Fruit fly (Drosophila melanogaster) whole organism, embryonic: ENCODE results near the gene Ythdc1.

Experiments
- Antp ChIP-seq: fragments of 200-800 bp; sonication (Bioruptor generic); optimal IDR thresholded peaks from 3 replicates; lab custom pipeline; 2016; ENCODE audit warnings: missing biosample characterization, missing genetic modification characterization
- CG10366 ChIP-seq: fragments of 200-800 bp; sonication (Bioruptor generic); IDR thresholded peaks from 2 replicates; pipeline ENCODE4 v1.3.6; 2022; ENCODE audit warnings: missing biosample characterization, missing genetic modification characterization
- CG10959 ChIP-seq: fragments of 200-800 bp; sonication (Bioruptor generic); IDR thresholded peaks from 2 replicates; pipeline ENCODE4 v1.3.6; 2022; ENCODE audit warnings: missing biosample characterization, missing genetic modification characterization
- CG11247 ChIP-seq: fragments of 200-800 bp; sonication (Bioruptor generic); IDR thresholded peaks from 2 replicates; pipeline ENCODE4 v1.3.6; 2022; ENCODE audit warnings: missing biosample characterization, missing genetic modification characterization
- CG11723 ChIP-seq: fragments of 200-800 bp; sonication (Bioruptor generic); optimal IDR thresholded peaks from 2 replicates; lab custom pipeline; 2017; ENCODE audit warnings: missing biosample characterization, mild to moderate bottlenecking, missing genetic modification characterization
- CG12155 ChIP-seq: fragments of 200-800 bp; sonication (Bioruptor generic); optimal IDR thresholded peaks from 3 replicates; lab custom pipeline; 2016; ENCODE audit warnings: missing biosample characterization, missing genetic modification characterization
- CG1233 ChIP-seq: fragments of 200-800 bp; sonication (Bioruptor generic); optimal IDR thresholded peaks from 4 replicates; lab custom pipeline; 2018; ENCODE audit warnings: missing biosample characterization, mild to moderate bottlenecking, missing genetic modification characterization
- CG14667 ChIP-seq: fragments of 200-800 bp; sonication (Bioruptor generic); IDR thresholded peaks from 2 replicates; pipeline ENCODE4 v1.3.6; 2022; ENCODE audit warnings: missing biosample characterization, missing genetic modification characterization
- CG17186 ChIP-seq: fragments of 200-800 bp; sonication (Bioruptor generic); optimal IDR thresholded peaks from 3 replicates; lab custom pipeline; 2017; ENCODE audit warnings: missing biosample characterization, missing genetic modification reagents, missing genetic modification characterization
- CG17361 ChIP-seq: fragments of 200-800 bp; sonication (Bioruptor generic); IDR thresholded peaks from 3 replicates; pipeline ENCODE4 v1.3.6; 2022; ENCODE audit warnings: missing biosample characterization, missing genetic modification characterization
- CG1792 ChIP-seq: fragments of 200-800 bp; sonication (Bioruptor generic); optimal IDR thresholded peaks from 2 replicates; lab custom pipeline; 2016; ENCODE audit warnings: missing biosample characterization, missing genetic modification characterization
- CG18011 ChIP-seq: fragments of 200-800 bp; sonication (Bioruptor generic); optimal IDR thresholded peaks from 2 replicates; lab custom pipeline; 2017; ENCODE audit warnings: missing biosample characterization, missing genetic modification characterization, mild to moderate bottlenecking, moderate library complexity, missing genotype
- CG18262 ChIP-seq: fragments of 200-800 bp; optimal IDR thresholded peaks from 3 replicates; lab custom pipeline; 2019; ENCODE audit warnings: missing biosample characterization, mild to moderate bottlenecking, missing genetic modification characterization, moderate library complexity
- CG2889 ChIP-seq: fragments of 200-800 bp; sonication (Bioruptor generic); IDR thresholded peaks from 3 replicates; pipeline ENCODE4 v1.3.6; 2022; ENCODE audit warnings: missing biosample characterization, missing genetic modification characterization
- CG3726 ChIP-seq: fragments of 200-800 bp; sonication (Bioruptor generic); IDR thresholded peaks from 3 replicates; pipeline ENCODE4, ENCODE4 v1.3.6; 2022; ENCODE audit warnings: missing biosample characterization, missing genetic modification characterization
- CG4404 ChIP-seq: fragments of 200-800 bp; sonication (Bioruptor generic); IDR thresholded peaks from 2 replicates; pipeline ENCODE4 v1.3.6; 2022; ENCODE audit warnings: missing biosample characterization, missing genetic modification characterization
- CG7372 ChIP-seq: fragments of 200-800 bp; sonication (Bioruptor generic); IDR thresholded peaks from 2 replicates; pipeline ENCODE4 v1.3.6; 2022; ENCODE audit warnings: missing biosample characterization, missing genetic modification characterization
- CG8281 ChIP-seq: fragments of 200-800 bp; sonication (Bioruptor generic); optimal IDR thresholded peaks from 2 replicates; lab custom pipeline; 2018; ENCODE audit warnings: missing biosample characterization, mild to moderate bottlenecking, missing genetic modification characterization, moderate library complexity
- CG9727 ChIP-seq: fragments of 200-800 bp; sonication (Bioruptor generic); optimal IDR thresholded peaks from 3 replicates; lab custom pipeline; 2017; ENCODE audit warnings: missing biosample characterization, mild to moderate bottlenecking, missing genetic modification characterization
- CG9817 ChIP-seq: fragments of 200-800 bp; sonication (Bioruptor generic); optimal IDR thresholded peaks from 2 replicates; lab custom pipeline; 2018; ENCODE audit warnings: missing biosample characterization, mild to moderate bottlenecking, missing genetic modification characterization, moderate library complexity
- Dek ChIP-seq: fragments of 200-800 bp; sonication (Bioruptor generic); optimal IDR thresholded peaks from 3 replicates; lab custom pipeline; 2019; ENCODE audit warnings: missing biosample characterization, mild to moderate bottlenecking, missing genetic modification characterization, moderate library complexity
- Dfd ChIP-seq, 2 experiments: fragments of >200 bp; optimal IDR thresholded peaks; 2 replicates each; lab custom pipeline; 2017; ENCODE audit warnings: missing biosample characterization in 2 of 2, missing genetic modification characterization in 2 of 2
- Doc3 ChIP-seq: fragments of 200-800 bp; sonication (Bioruptor generic); IDR thresholded peaks from 3 replicates; pipeline ENCODE4 v1.3.6; 2022; ENCODE audit warnings: missing biosample characterization, missing genetic modification characterization; ENCODE audit not compliant: partially characterized antibody
- Dp ChIP-seq: fragments of 200-800 bp; sonication (Bioruptor generic); optimal IDR thresholded peaks from 2 replicates; lab custom pipeline; 2018; ENCODE audit warnings: missing biosample characterization, mild to moderate bottlenecking, missing genetic modification characterization, moderate library complexity
- Drgx ChIP-seq: fragments of 200-800 bp; sonication (Bioruptor generic); IDR thresholded peaks from 2 replicates; pipeline ENCODE4 v1.3.6; 2022; ENCODE audit warnings: missing biosample characterization, missing genetic modification characterization
- Hr78 ChIP-seq, 2 experiments: fragments of 200-800 bp in 1 of 2; fragments of >200 bp in 1 of 2; sonication (Bioruptor generic) in 1 of 2; optimal IDR thresholded peaks; 2 replicates each; lab custom pipeline; 2017 to 2019; ENCODE audit warnings: missing biosample characterization in 2 of 2, missing genetic modification characterization in 2 of 2, mild to moderate bottlenecking in 1 of 2, moderate library complexity in 1 of 2
- Meics ChIP-seq: fragments of 200-800 bp; sonication (Bioruptor generic); optimal IDR thresholded peaks from 2 replicates; lab custom pipeline; 2017; ENCODE audit warnings: missing biosample characterization, mild to moderate bottlenecking, missing genetic modification characterization
- Mes4 ChIP-seq: fragments of 200-800 bp; sonication (Bioruptor generic); optimal IDR thresholded peaks from 2 replicates; lab custom pipeline; 2016; ENCODE audit warnings: missing biosample characterization, missing genetic modification characterization
- Side ChIP-seq: fragments of 200-800 bp; sonication (Bioruptor generic); optimal IDR thresholded peaks from 2 replicates; lab custom pipeline; 2016; ENCODE audit warnings: missing biosample characterization, missing genetic modification characterization
- TFAM ChIP-seq: fragments of 200-800 bp; sonication (Bioruptor generic); optimal IDR thresholded peaks from 2 replicates; lab custom pipeline; 2017; ENCODE audit warnings: missing biosample characterization, missing genetic modification characterization, inconsistent platforms
- YL-1 ChIP-seq: fragments of 200-800 bp; sonication (Bioruptor generic); optimal IDR thresholded peaks from 3 replicates; lab custom pipeline; 2017; ENCODE audit warnings: missing biosample characterization, mild to moderate bottlenecking, missing genetic modification characterization
- abd-A ChIP-seq: fragments of 200-800 bp; sonication (Bioruptor generic); optimal IDR thresholded peaks from 3 replicates; lab custom pipeline; 2019; ENCODE audit warnings: missing biosample characterization, mild to moderate bottlenecking, missing genetic modification characterization, moderate library complexity
- ara ChIP-seq: fragments of 200-800 bp; sonication (Bioruptor generic); IDR thresholded peaks from 2 replicates; pipeline ENCODE4 v1.3.6; 2022; ENCODE audit warnings: missing biosample characterization, missing genetic modification characterization
- bbx ChIP-seq: fragments of 200-800 bp; sonication (Bioruptor generic); IDR thresholded peaks from 2 replicates; pipeline ENCODE4 v1.3.6; 2022; ENCODE audit warnings: missing biosample characterization, missing genetic modification characterization; ENCODE audit not compliant: partially characterized antibody
- btn ChIP-seq: fragments of 200-800 bp; sonication (Bioruptor generic); optimal IDR thresholded peaks from 2 replicates; lab custom pipeline; 2016; ENCODE audit warnings: missing biosample characterization, missing genetic modification characterization
- danr ChIP-seq: fragments of 200-800 bp; sonication (Bioruptor generic); IDR thresholded peaks from 2 replicates; pipeline ENCODE4 v1.3.6; 2022; ENCODE audit warnings: missing biosample characterization, missing genetic modification characterization
- dysf ChIP-seq: fragments of 200-800 bp; sonication (Bioruptor generic); IDR thresholded peaks from 3 replicates; pipeline ENCODE4 v1.3.6; 2022; ENCODE audit warnings: missing biosample characterization, missing genetic modification characterization
- grau ChIP-seq: fragments of 200-800 bp; optimal IDR thresholded peaks from 3 replicates; lab custom pipeline; 2019; ENCODE audit warnings: missing biosample characterization, mild to moderate bottlenecking, missing genetic modification characterization, moderate library complexity
- gro ChIP-seq: fragments of 200-800 bp; sonication (Bioruptor generic); optimal IDR thresholded peaks from 2 replicates; lab custom pipeline; 2016; ENCODE audit warnings: missing biosample characterization, missing genetic modification characterization
- jumu ChIP-seq: fragments of 200-800 bp; sonication (Bioruptor generic); optimal IDR thresholded peaks from 3 replicates; lab custom pipeline; 2016; ENCODE audit warnings: missing biosample characterization, missing genetic modification characterization
- lov ChIP-seq, 2 experiments: fragments of 200-800 bp in 1 of 2; fragments of >200 bp in 1 of 2; sonication (Bioruptor generic) in 1 of 2; IDR thresholded peaks in 1 of 2; optimal IDR thresholded peaks in 1 of 2; 2 replicates in 1 of 2; 3 replicates in 1 of 2; pipeline versions ENCODE4 v1.3.6 to Lab custom; 2017 to 2022; ENCODE audit warnings: missing biosample characterization in 1 of 2, missing genetic modification characterization in 1 of 2
- mam ChIP-seq: fragments of 200-800 bp; sonication (Bioruptor generic); optimal IDR thresholded peaks from 3 replicates; lab custom pipeline; 2016; ENCODE audit warnings: missing biosample characterization, missing genetic modification characterization
- nerfin-2 ChIP-seq: fragments of 200-800 bp; sonication (Bioruptor generic); IDR thresholded peaks from 2 replicates; pipeline ENCODE4 v1.3.6; 2022; ENCODE audit warnings: missing biosample characterization, missing genetic modification characterization; ENCODE audit not compliant: partially characterized antibody
- psq ChIP-seq: fragments of 200-800 bp; sonication (Bioruptor generic); optimal IDR thresholded peaks from 2 replicates; lab custom pipeline; 2017; ENCODE audit warnings: missing biosample characterization, missing genetic modification characterization
- sc ChIP-seq, 3 experiments: fragments of >200 bp in 2 of 3; fragments of 200-800 bp in 1 of 3; sonication (Bioruptor generic) in 1 of 3; optimal IDR thresholded peaks; 2 replicates in 2 of 3; 3 replicates in 1 of 3; lab custom pipeline; 2017; ENCODE audit warnings: mild to moderate bottlenecking in 1 of 3, missing biosample characterization in 1 of 3, missing genetic modification characterization in 1 of 3, missing genetic modification reagents in 1 of 3
- scrt ChIP-seq: fragments of 200-800 bp; sonication (Bioruptor generic); optimal IDR thresholded peaks from 2 replicates; lab custom pipeline; 2018; ENCODE audit warnings: missing biosample characterization, mild to moderate bottlenecking, missing genetic modification characterization, moderate library complexity
- sd ChIP-seq: fragments of 200-800 bp; sonication (Bioruptor generic); optimal IDR thresholded peaks from 3 replicates; lab custom pipeline; 2018; ENCODE audit warnings: missing biosample characterization, mild to moderate bottlenecking, missing genetic modification characterization, moderate library complexity
- trem ChIP-seq: fragments of 200-800 bp; optimal IDR thresholded peaks from 3 replicates; lab custom pipeline; 2019; ENCODE audit warnings: missing biosample characterization, mild to moderate bottlenecking, missing genetic modification characterization, moderate library complexity
- zf30C ChIP-seq: fragments of 200-800 bp; sonication (Bioruptor generic); optimal IDR thresholded peaks from 3 replicates; lab custom pipeline; 2018; ENCODE audit warnings: missing biosample characterization, mild to moderate bottlenecking, missing genetic modification characterization

Ythdc1 gene

DNA sequence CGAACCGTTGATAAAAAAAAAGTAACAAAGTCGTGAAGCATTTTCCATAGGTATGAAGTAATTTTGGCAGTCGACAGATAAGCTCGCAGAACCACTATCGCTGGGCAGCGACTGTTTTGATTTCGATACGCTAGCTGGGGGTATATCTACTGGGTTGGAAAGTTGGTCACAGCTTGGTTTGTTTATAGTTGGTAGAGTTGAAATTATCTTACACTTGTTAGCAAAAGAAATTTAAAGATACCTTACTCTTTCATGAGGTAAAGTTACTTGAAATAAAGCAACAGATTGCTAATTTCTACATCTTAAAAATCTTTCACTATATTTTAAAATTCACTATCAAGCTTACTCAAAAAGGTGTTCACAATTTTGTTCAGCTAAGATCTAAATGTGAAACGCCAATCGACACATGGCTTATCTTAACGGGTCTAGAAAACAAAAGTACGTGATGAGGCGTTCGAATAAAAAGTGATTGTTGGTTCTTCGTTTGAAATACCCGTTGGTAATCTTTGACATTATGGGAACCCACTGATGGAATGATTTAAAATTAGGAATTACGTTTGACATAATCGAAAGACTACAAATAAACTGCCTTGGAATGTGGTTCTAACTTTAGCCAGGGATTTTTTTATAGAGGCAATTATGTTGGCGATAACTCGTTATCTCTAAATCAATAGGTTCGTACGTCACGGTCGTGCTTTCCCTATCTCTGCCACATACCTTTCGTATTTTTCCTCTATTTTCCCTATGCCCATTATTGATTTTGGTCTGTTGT, 23.2 kb downstream of the Ythdc1 start (continued):
- TF ChIP-seq CG4404 (GFP tag; lab: Robert Waterston, UW) (no peak), gro (GFP tag; lab: Kevin White, UChicago) (no peak), Meics (GFP tag; lab: Kevin White, UChicago) (peak; percentile 40), Side (GFP tag; lab: Kevin White, UChicago) (no peak), bbx (no peak), CG1792 (GFP tag; lab: Kevin White, UChicago) (no peak), CG17186 (GFP tag; lab: Kevin White, UChicago) (no peak), Dp (GFP tag; lab: Kevin White, UChicago) (no peak), sc (optimal IDR thresholded peaks at IDR 0.05; lab: Kevin White, UChicago) (no peak), sc (GFP tag; optimal IDR thresholded peaks at IDR 0.05; lab: Kevin White, UChicago) (no peak), CG11723 (GFP tag; lab: Kevin White, UChicago) (no peak), nerfin-2 (no peak), scrt (GFP tag; lab: Kevin White, UChicago) (no peak), lov (optimal IDR thresholded peaks at IDR 0.05; lab: Kevin White, UChicago) (no peak), lov (GFP tag; IDR thresholded peaks at IDR 0.05; lab: Robert Waterston, UW) (no peak), CG1233 (GFP tag; lab: Kevin White, UChicago) (peak; percentile 1), CG10959 (no peak), danr (GFP tag; lab: Robert Waterston, UW) (no peak), CG12155 (GFP tag; lab: Kevin White, UChicago) (no peak), Antp (GFP tag; lab: Kevin White, UChicago) (no peak), Doc3 (no peak), CG17361 (GFP tag; lab: Robert Waterston, UW) (no peak), CG9817 (peak; percentile 11), CG11247 (GFP tag; lab: Robert Waterston, UW) (no peak), abd-A (no peak), Dek (tag; lab: Kevin White, UChicago) (no peak), mam (peak; percentile 11), psq (GFP tag; lab: Kevin White, UChicago) (no peak), Drgx (GFP tag; lab: Robert Waterston, UW) (no peak), CG18262 (no peak), CG14667 (GFP tag; lab: Robert Waterston, UW) (no peak), TFAM (no peak), CG2889 (GFP tag; lab: Robert Waterston, UW) (no peak), zf30C (GFP tag; lab: Kevin White, UChicago) (no peak), CG10366 (GFP tag; lab: Robert Waterston, UW) (no peak), Hr78 (GFP tag; optimal IDR thresholded peaks at IDR 0.05; lab: Kevin White, UChicago) (peak in 1 of 2 experiments; percentile 21), sd (tag; lab: Kevin White, UChicago) (peak; percentile 95), Dfd (GFP tag; optimal IDR thresholded peaks at IDR 0.05; lab: Kevin White, UChicago) (no peak), trem (no peak), CG7372 (GFP tag; lab: Robert Waterston, UW) (no peak), YL-1 (GFP tag; lab: Kevin White, UChicago) (no peak), grau (tag; lab: Kevin White, UChicago) (no peak), CG18011 (GFP tag; lab: Kevin White, UChicago) (no peak), ara (no peak), CG3726 (GFP tag; lab: Robert Waterston, UW) (no peak), dysf (GFP tag; lab: Robert Waterston, UW) (peak; percentile 34; the same call in 2 of the 3 replicates), jumu (GFP tag; lab: Kevin White, UChicago) (no peak), CG8281 (no peak), CG9727 (GFP tag; lab: Kevin White, UChicago) (peak; percentile 0), btn (no peak), Mes4 (no peak)
